Worm (Caenorhabditis elegans): ENCODE results near the gene tbx-2.
A peak's percentile ranks its signal among the peaks of the same experiment; 100 is the strongest.

tbx-2 gene

DNA sequence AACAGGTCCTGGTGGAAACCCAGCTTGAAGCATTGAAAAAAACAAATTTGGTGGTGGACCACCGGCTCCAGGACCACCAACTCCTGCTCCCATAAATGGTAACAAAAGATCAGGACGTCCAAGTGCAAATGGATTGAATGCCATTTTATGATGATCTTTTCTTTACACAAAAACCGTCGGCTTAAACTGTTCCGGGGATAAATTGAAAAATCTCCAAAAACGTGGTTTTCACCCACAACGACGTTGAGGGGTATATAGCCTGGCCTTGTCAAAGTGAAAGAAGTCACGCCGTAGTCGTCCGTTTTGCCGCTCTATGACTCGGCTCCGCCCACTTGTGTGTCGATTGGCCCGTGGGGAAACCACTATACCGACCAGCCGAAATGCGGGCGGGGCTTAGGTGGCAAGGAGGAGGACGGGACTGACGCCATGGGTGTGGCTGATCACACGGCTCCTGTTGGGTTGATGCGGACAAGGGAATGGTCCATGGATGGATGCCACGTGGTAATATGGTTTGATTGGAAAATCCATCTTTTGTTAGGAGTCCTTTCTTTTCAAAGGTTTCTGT, at the start of gene tbx-2:
Gene tbx-2, minus strand, starts transcription at position 264 of the 565 bp plus-strand sequence.
- TF ChIP-seq him-1 (tag; optimal IDR thresholded peaks at IDR 0.05) (no peak), W03F9.2 (tag; optimal IDR thresholded peaks at IDR 0.05) (no peak), dao-5 (tag; optimal IDR thresholded peaks at IDR 0.05) (no peak)

DNA sequence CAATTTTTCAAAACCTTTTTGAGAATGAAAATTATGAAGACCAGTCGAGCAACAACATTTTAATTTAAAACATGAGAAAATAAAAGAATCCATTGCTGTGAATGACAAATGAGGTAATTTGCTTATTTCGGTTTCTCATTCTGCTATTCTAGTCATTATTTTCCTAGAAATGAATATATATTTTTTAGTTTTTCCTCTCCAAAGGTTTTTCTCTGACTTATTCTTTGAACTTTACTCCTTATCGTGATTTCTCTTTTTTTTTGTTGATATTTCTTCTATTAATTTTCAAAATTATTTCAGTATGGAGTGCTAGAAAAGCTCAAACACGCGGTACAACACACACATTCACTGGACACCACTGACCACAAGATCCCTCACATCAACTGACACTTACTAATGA, 49.5 kb upstream of the tbx-2 start, which contains the start of gene pup-2:
Gene pup-2, plus strand, starts transcription at position 301 of the 400 bp plus-strand sequence.
- TF ChIP-seq him-1 (tag; optimal IDR thresholded peaks at IDR 0.05) (no peak), dao-5 (tag; optimal IDR thresholded peaks at IDR 0.05) (no peak), W03F9.2 (tag; optimal IDR thresholded peaks at IDR 0.05) (no peak)

DNA sequence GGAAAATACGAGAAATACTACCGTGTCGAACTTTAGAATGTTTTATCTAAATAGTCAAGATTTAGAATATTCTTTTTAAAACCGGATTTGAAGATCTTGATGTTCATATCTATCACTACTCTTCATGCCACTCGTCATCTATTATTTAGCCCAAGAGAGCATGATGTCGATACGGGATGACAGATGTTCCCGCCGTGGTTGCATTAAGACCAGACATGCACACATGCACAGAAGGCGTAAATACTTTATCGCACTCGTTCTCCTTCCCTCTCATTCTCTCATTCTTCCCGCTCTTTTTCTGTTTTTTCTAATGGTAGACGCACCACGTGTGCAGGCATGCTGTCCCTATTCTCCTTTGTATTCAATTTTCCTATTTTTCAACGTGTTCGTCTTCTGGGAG, 47.3 kb upstream of the tbx-2 start:
- no peak for TF ChIP-seq dao-5 (tag; optimal IDR thresholded peaks at IDR 0.05)
- no peak for TF ChIP-seq him-1 (tag; optimal IDR thresholded peaks at IDR 0.05)
- TF ChIP-seq W03F9.2 (tag; optimal IDR thresholded peaks at IDR 0.05), result no peak

DNA sequence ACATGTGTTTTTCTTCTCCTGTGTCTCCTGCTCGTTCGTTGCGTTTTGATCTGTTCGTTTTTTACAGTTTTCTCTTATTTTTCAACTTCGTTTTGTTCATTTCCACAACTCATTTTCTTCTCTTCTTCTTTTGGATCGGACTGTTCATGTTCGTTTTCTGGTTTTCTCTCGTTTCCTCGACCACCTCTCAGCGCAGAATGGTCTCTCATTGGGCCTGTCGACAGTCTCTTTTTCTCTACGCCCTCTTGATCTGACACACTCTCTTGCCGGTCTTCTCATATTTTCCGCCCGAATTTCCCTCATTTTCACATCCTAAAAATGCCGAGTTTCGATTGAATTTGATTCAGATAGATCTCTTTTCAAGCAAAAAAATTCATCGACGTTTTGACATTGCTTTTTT, 45.5 kb upstream of the tbx-2 start:
- TF ChIP-seq W03F9.2 (tag; optimal IDR thresholded peaks at IDR 0.05), result no peak
- TF ChIP-seq dao-5 (tag; optimal IDR thresholded peaks at IDR 0.05), result no peak
- no peak for TF ChIP-seq him-1 (tag; optimal IDR thresholded peaks at IDR 0.05)

DNA sequence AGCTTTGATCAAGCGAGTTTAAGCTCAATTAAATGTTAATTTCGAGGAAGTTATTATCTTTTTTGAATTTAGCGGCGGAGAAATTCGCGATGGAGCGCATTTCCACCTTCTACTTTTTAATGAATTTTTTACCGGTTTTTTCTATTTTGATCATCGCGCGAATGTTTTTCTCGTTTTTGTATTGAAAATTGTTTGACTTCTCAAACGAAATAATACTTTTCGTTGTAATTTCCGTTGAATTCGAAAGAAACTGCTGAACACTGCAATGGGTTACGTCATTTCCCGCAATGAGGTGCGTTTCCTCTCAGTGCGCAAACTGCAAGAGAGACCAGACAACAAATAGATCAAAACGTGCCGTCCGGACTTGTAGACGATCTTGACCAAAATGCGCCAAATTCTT, 45.1 kb upstream of the tbx-2 start:
- no peak for TF ChIP-seq him-1 (tag; optimal IDR thresholded peaks at IDR 0.05)
- TF ChIP-seq W03F9.2 (tag; optimal IDR thresholded peaks at IDR 0.05), result no peak
- TF ChIP-seq dao-5 (tag; optimal IDR thresholded peaks at IDR 0.05), result no peak

DNA sequence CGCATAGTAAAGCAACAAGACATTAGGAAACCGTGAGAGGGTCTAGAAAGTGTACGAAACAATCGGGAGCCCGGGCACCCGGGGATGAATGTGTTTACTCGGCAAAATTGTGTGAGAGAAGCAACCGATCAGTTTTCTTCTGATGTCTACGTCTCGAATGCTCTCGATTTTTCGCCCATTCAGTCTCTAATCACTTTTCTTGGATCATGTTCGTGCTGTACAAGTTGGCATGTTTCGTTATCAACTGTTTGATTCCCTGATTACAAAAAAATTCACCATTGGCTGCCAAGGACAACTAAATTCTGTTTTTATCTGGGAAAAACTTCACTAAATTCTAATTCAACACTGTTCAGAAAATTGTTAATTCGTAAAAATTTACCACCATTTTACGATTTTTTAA, 44.5 kb upstream of the tbx-2 start:
- TF ChIP-seq him-1 (tag; optimal IDR thresholded peaks at IDR 0.05), result no peak
- no peak for TF ChIP-seq dao-5 (tag; optimal IDR thresholded peaks at IDR 0.05)
- no peak for TF ChIP-seq W03F9.2 (tag; optimal IDR thresholded peaks at IDR 0.05)

DNA sequence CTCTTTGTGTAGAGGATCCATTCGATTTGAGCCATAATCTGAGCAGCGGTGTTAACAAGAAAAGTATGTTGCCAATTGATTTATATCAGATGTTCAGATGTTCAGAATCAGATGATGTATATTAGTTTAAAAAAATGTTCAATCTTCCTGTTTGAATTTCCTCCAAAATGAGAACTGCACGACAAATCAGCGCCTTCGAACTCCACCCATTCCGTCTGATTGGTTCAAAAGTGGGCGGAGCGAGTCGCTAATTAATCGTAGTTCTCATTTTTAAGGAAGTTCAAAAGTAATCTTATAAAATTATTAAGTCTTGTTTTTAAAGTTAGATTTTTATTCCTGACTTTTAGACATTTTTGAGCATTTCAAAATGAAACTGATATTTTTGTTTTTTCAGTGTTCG, 43.1 kb upstream of the tbx-2 start:
- TF ChIP-seq him-1 (tag; optimal IDR thresholded peaks at IDR 0.05) (no peak), dao-5 (tag; optimal IDR thresholded peaks at IDR 0.05) (no peak), W03F9.2 (tag; optimal IDR thresholded peaks at IDR 0.05) (no peak)

DNA sequence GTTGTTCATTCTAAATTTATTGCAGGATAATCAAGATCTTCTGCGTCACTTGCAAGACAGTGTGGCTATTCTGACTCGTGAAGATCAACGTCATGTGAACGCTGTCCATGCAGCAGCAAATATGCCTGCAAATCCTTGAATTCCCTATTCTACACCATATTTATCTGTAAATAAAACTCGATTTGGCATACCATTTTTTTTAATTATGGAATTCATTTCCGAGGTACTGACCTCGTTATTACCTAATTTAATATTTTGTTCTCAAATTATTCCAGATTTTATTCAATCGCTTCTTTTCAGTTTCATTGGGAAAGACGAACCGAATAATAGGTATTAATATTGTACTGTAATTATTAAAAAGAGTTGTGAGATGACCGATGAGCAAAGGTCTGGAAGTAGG, 37.5 kb upstream of the tbx-2 start, which contains the start of gene cid-1:
Gene cid-1, plus strand, starts transcription at position 301 of the 400 bp plus-strand sequence.
- TF ChIP-seq W03F9.2 (tag; optimal IDR thresholded peaks at IDR 0.05), result no peak
- no peak for TF ChIP-seq him-1 (tag; optimal IDR thresholded peaks at IDR 0.05)
- no peak for TF ChIP-seq dao-5 (tag; optimal IDR thresholded peaks at IDR 0.05)

DNA sequence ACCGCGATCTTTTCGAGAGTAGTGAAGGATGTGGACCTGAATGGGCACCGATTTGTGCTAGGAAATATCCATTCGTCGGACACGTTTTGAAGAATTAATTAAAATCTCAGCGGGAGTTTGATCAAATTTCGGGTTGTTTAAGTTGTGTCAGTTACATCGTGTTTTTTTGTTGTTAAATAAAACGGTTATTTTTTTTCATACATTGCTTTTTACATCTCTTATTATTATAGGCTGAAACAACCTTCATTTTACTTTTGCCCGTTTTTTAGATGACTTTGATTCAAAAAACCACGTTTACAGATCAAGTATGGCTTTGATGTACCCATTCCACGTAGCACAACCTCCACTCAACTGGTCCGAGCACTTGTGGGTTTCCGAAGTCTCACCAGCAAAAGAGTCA, 37.0 kb upstream of the tbx-2 start, which contains the start of gene emb-1:
Gene emb-1, plus strand, starts transcription at position 301 of the 400 bp plus-strand sequence.
- TF ChIP-seq W03F9.2 (tag; optimal IDR thresholded peaks at IDR 0.05) (no peak), him-1 (tag; optimal IDR thresholded peaks at IDR 0.05) (no peak), dao-5 (tag; optimal IDR thresholded peaks at IDR 0.05) (no peak)

DNA sequence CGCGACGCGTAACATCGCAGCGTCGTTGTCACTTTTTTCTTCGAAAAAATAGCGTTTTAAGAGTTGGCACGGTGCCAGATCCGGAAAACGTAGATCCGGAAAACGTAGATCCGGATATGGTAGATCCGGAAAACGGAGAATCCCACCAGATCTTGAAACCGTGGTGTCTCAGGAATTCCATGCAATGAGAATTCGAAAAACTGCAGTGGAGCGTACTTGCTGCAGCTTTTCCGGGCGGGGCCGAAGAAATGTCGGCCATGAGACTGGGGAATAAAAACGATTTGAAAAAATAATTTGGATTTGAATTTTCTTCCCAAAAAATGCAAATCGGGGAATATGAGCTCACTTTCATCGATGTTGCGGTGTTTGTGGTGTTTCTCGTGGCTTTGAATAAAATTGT, 36.4 kb upstream of the tbx-2 start, which contains the start of gene K10D2.5:
Gene K10D2.5, plus strand, starts transcription at position 251 of the 400 bp plus-strand sequence.
- TF ChIP-seq dao-5 (tag; optimal IDR thresholded peaks at IDR 0.05) (no peak), W03F9.2 (tag; optimal IDR thresholded peaks at IDR 0.05) (peak; percentile 89), him-1 (tag; optimal IDR thresholded peaks at IDR 0.05) (peak; percentile 86)

DNA sequence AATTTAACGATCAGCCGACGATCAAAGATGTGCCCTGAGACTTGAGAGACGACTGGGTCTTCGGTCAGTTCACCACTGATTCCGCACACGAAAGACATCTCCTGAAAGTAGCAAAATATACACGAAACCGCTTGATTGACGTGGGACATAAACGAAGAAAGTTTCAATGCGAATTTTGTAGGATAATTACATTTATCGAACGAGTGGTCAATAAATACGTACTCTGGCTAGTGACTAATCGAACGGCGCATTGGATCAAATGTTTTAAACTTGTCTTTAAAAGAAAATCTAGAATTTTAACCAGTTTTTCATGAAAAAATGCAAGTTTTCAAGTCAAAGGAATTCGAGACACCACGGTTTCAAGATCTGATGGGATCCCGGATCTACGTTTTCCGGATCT, 35.8 kb upstream of the tbx-2 start, which contains the start of gene prp-19:
Gene prp-19, minus strand, starts transcription at position 101 of the 400 bp plus-strand sequence.
- TF ChIP-seq dao-5 (tag; optimal IDR thresholded peaks at IDR 0.05) (no peak), W03F9.2 (tag; optimal IDR thresholded peaks at IDR 0.05) (no peak), him-1 (tag; optimal IDR thresholded peaks at IDR 0.05) (no peak)

DNA sequence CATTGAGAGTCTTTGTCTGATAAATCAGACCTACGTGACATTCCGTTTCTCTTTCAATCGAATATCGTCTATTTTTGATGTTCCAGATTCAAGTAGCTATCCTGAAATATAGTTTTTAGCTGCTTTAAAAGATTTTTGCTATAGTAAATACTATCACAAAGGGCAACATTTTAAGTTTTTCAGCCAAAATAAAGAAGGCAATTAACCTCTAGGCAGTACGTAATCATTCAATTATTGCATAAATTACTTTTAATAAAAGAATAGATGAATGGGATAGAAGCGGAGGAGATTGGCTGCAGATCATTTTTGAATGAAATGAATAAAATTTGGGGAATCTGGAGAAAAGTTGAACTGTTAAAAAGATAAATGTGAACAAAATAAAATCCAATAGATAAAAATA, 33.6 kb upstream of the tbx-2 start, which contains the start of gene ulp-1:
Gene ulp-1, minus strand, starts transcription at position 101 of the 400 bp plus-strand sequence.
- TF ChIP-seq dao-5 (tag; optimal IDR thresholded peaks at IDR 0.05) (no peak), W03F9.2 (tag; optimal IDR thresholded peaks at IDR 0.05) (no peak), him-1 (tag; optimal IDR thresholded peaks at IDR 0.05) (no peak)

DNA sequence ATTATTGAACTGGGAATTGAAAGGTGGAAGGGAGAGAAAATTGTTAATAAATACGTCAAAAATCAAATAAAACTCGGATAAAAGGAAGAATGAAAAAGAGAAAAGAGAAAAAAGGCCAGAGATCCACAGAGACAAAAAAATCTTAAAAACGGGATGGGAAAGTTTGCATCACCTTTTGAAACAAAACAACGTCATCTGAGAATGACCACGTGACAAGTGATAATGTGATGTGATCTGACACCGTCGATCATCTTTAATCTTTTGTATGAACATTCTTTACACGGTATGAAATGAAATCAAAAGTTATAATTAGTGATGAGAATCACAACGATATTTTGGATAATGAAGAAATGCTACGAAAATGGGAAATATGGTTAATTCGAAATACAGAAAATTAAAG, 29.6 kb upstream of the tbx-2 start:
- TF ChIP-seq W03F9.2 (tag; optimal IDR thresholded peaks at IDR 0.05) (no peak), him-1 (tag; optimal IDR thresholded peaks at IDR 0.05) (no peak), dao-5 (tag; optimal IDR thresholded peaks at IDR 0.05) (no peak)

DNA sequence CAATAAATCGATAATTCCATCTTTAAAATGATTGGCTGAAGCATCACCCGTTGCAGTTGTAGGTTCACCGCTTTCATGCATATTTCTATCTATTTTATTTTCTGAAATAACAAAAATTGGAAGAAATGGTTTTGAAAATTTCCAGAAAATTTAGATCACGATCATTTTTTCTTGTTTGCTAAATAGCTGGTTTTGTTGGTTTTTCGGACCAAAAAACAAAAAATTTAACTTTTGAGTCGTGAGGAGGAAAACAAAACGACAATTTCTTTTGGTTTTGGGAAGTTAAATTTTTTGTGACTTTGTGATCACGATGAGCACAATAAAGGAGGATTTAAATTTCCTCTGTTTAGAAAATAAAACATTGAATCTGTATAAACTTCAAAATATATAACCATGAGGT, 29.1 kb upstream of the tbx-2 start, which contains the start of gene T10F2.2:
Gene T10F2.2, minus strand, starts transcription at position 101 of the 400 bp plus-strand sequence.
- no peak for TF ChIP-seq W03F9.2 (tag; optimal IDR thresholded peaks at IDR 0.05)
- no peak for TF ChIP-seq dao-5 (tag; optimal IDR thresholded peaks at IDR 0.05)
- TF ChIP-seq him-1 (tag; optimal IDR thresholded peaks at IDR 0.05), result no peak

Data from whole organism, L4/young adult.